Fruit fly (Drosophila melanogaster): ENCODE results near the gene Cht7.

The Cht7 gene

dm6 chr3L:3127544-3127943 is 20.8 kb upstream of the Cht7 start, which contains the start of gene promL (continued):
- no peak for TF ChIP-seq Usf (GFP tag; optimal IDR thresholded peaks at IDR 0.05)
- TF ChIP-seq B-H1 (GFP tag; IDR thresholded peaks at IDR 0.05), result no peak
- TF ChIP-seq CG18764 (GFP tag; optimal IDR thresholded peaks at IDR 0.05), result peak; percentile 12
- peak; percentile 48 for TF ChIP-seq repo (GFP tag; optimal IDR thresholded peaks at IDR 0.05)
- TF ChIP-seq ATbp (GFP tag; optimal IDR thresholded peaks at IDR 0.05), result peak; percentile 55
- no peak for TF ChIP-seq sc (optimal IDR thresholded peaks at IDR 0.05)
- no peak for TF ChIP-seq sc (GFP tag; optimal IDR thresholded peaks at IDR 0.05)
- no peak for TF ChIP-seq Ravus (GFP tag; IDR thresholded peaks at IDR 0.05)
- TF ChIP-seq Sox102F (GFP tag; optimal IDR thresholded peaks at IDR 0.05), result no peak
- peak; percentile 77 for TF ChIP-seq gro (GFP tag; optimal IDR thresholded peaks at IDR 0.05)
- no peak for TF ChIP-seq ttk (GFP tag; IDR thresholded peaks at IDR 0.05)
- no peak for TF ChIP-seq dati (GFP tag; IDR thresholded peaks at IDR 0.05)
- TF ChIP-seq CG11085 (GFP tag; IDR thresholded peaks at IDR 0.05), result no peak
- peak; percentile 88 for TF ChIP-seq CG12659 (GFP tag; optimal IDR thresholded peaks at IDR 0.05)
- peak; percentile 18 to 52 for TF ChIP-seq Hr51 (GFP tag; optimal IDR thresholded peaks at IDR 0.05)
- TF ChIP-seq cas (GFP tag; IDR thresholded peaks at IDR 0.05), result no peak
- TF ChIP-seq eyg (GFP tag; optimal IDR thresholded peaks at IDR 0.05), result peak; percentile 78
- TF ChIP-seq CG7928 (GFP tag; optimal IDR thresholded peaks at IDR 0.05), result peak; percentile 95
- no peak for TF ChIP-seq CG18476 (GFP tag; optimal IDR thresholded peaks at IDR 0.05)
- TF ChIP-seq row (GFP tag; IDR thresholded peaks at IDR 0.05), result 0 out of 3 replicates have a peak, but pooled peaks have one; percentile 31
- TF ChIP-seq CG10543 (GFP tag; optimal IDR thresholded peaks at IDR 0.05), result peak; percentile 76
- TF ChIP-seq CG9817 (tag; optimal IDR thresholded peaks at IDR 0.05), result peak; percentile 46
- TF ChIP-seq Dref (GFP tag; IDR thresholded peaks at IDR 0.05), result no peak
- TF ChIP-seq BtbVII (GFP tag; optimal IDR thresholded peaks at IDR 0.05), result peak; percentile 20
- no peak for TF ChIP-seq sens-2 (GFP tag; IDR thresholded peaks at IDR 0.05)
- TF ChIP-seq ewg (GFP tag; optimal IDR thresholded peaks at IDR 0.05), result peak; percentile 48
- TF ChIP-seq oc (tag; optimal IDR thresholded peaks at IDR 0.05), result peak; percentile 24
- no peak for TF ChIP-seq gsb (GFP tag; IDR thresholded peaks at IDR 0.05)
- peak; percentile 75 for TF ChIP-seq sens (GFP tag)
- peak in 1 of 2 experiments; percentile 48 for TF ChIP-seq Eip74EF (GFP tag; optimal IDR thresholded peaks at IDR 0.05)
- TF ChIP-seq CG8290 (GFP tag; optimal IDR thresholded peaks at IDR 0.05), result peak; percentile 42
- TF ChIP-seq CG8290 (tag; optimal IDR thresholded peaks at IDR 0.05), result peak in 1 of 2 experiments; percentile 67
- TF ChIP-seq abd-A (tag; optimal IDR thresholded peaks at IDR 0.05), result no peak
- peak; percentile 26; the same call in 1 of the 3 replicates for TF ChIP-seq knrl (GFP tag; IDR thresholded peaks at IDR 0.05; ENCODE audit: partially characterized antibody)
- TF ChIP-seq CG4360 (GFP tag; IDR thresholded peaks at IDR 0.05), result no peak; the same call in 1 of the 2 replicates
- TF ChIP-seq chn (GFP tag; optimal IDR thresholded peaks at IDR 0.05), result peak; percentile 11
- 0 out of 2 replicates have a peak, but pooled peaks have one; percentile 4 for TF ChIP-seq sim (GFP tag; IDR thresholded peaks at IDR 0.05)
- TF ChIP-seq D19A (tag; optimal IDR thresholded peaks at IDR 0.05), result peak; percentile 53
- peak; percentile 79 for TF ChIP-seq trem (tag; optimal IDR thresholded peaks at IDR 0.05)
- no peak for TF ChIP-seq CG14050 (GFP tag; IDR thresholded peaks at IDR 0.05)
- no peak for TF ChIP-seq CG14860 (GFP tag; IDR thresholded peaks at IDR 0.05; ENCODE audit: partially characterized antibody)
- peak; percentile 67 for TF ChIP-seq phol (tag; optimal IDR thresholded peaks at IDR 0.05)
- no peak for TF ChIP-seq Abd-B (GFP tag; optimal IDR thresholded peaks at IDR 0.05)
- TF ChIP-seq usp (GFP tag; optimal IDR thresholded peaks at IDR 0.05), result no peak
- peak; percentile 39 for TF ChIP-seq gem (tag; optimal IDR thresholded peaks at IDR 0.05)
- TF ChIP-seq Hmr (GFP tag; optimal IDR thresholded peaks at IDR 0.05), result peak; percentile 93
- TF ChIP-seq CG6813 (GFP tag; optimal IDR thresholded peaks at IDR 0.05), result peak; percentile 48
- no peak for TF ChIP-seq dimm (GFP tag; IDR thresholded peaks at IDR 0.05)
- TF ChIP-seq HLH3B (GFP tag; IDR thresholded peaks at IDR 0.05), result 0 out of 2 replicates have a peak, but pooled peaks have one; percentile 11
- TF ChIP-seq CG8478 (optimal IDR thresholded peaks at IDR 0.05), result no peak
- TF ChIP-seq Fer3 (tag; optimal IDR thresholded peaks at IDR 0.05), result peak; percentile 53
- peak; percentile 40 for TF ChIP-seq maf-S (GFP tag; optimal IDR thresholded peaks at IDR 0.05)

All from whole organism, embryonic.